Fruit fly (Drosophila melanogaster): ENCODE results near the gene CG17141.

Gene CG17141

dm6 chr3R:22747423-22748090 lies at the start of gene CG17141:
Gene CG17141 (minus strand): TSS chr3R:22747599.
- TF ChIP-seq EcR (GFP tag; optimal IDR thresholded peaks at IDR 0.05): no peak
- no peak for TF ChIP-seq usp (GFP tag; optimal IDR thresholded peaks at IDR 0.05)
- TF ChIP-seq psq (optimal IDR thresholded peaks at IDR 0.05): no peak
- TF ChIP-seq Dll (optimal IDR thresholded peaks at IDR 0.05): no peak
- TF ChIP-seq pan (optimal IDR thresholded peaks at IDR 0.05): no peak
- TF ChIP-seq CG8478 (optimal IDR thresholded peaks at IDR 0.05): no peak

- TF ChIP-seq psq (optimal IDR thresholded peaks at IDR 0.05) (no peak), pan (optimal IDR thresholded peaks at IDR 0.05) (no peak), usp (GFP tag; optimal IDR thresholded peaks at IDR 0.05) (no peak), EcR (GFP tag; optimal IDR thresholded peaks at IDR 0.05) (no peak), Dll (optimal IDR thresholded peaks at IDR 0.05) (no peak), CG8478 (optimal IDR thresholded peaks at IDR 0.05) (no peak)
These were observed 46.6 kb upstream of the CG17141 start for dm6 chr3R:22793953-22794352.

DNA sequence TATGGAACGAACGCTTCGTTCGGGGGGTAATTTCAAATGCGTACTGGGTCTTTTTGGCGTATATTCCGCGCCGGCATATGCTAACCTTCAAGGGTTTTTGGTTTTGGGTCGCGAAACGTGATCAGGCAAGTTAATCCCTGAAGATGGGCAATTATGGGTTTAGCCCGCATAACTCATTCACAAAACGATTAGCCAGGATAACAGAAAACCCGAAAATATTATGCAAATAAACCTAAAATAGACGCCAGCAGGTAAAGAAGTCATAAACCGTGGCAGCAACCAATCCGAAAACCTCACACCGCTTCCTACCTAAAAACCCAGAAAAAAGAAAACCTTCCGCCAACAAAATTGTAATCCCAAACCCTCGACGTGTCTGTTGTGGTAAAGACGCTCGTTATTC lies 41.7 kb upstream of the CG17141 start:
- TF ChIP-seq CG8478 (optimal IDR thresholded peaks at IDR 0.05): no peak
- no peak for TF ChIP-seq EcR (GFP tag; optimal IDR thresholded peaks at IDR 0.05)
- TF ChIP-seq Dll (optimal IDR thresholded peaks at IDR 0.05): no peak
- TF ChIP-seq psq (optimal IDR thresholded peaks at IDR 0.05): no peak
- TF ChIP-seq pan (optimal IDR thresholded peaks at IDR 0.05): no peak
- TF ChIP-seq usp (GFP tag; optimal IDR thresholded peaks at IDR 0.05): no peak

DNA sequence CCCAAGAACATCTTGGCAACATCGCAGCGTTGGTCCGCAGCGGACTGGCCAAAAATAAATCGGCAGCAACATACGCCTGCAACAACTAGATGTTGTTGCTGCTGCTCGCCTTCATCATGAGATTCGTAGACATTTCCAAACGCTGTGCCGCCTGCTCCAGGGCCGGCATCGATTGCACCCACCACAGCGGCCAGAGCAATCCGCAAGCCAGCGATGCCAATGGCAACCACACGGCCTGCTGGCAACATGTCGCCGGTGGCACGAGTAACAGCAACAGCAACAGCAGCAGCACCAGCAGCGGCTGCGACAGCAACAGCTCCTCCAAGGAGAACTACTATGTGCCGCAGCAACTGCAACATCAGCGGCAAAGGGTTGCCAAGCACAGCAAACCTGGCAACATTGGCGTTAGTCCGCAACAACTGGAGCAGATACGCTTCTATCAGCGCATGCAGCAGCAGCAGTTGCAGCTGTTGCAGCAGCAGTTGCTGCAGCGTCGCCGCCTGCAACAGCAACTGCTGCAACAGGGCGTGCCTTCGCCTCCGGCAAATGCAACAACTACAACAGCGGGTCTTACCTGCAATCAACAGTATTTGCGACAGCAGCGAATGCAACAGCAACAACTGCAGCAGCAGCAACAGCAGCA lies 37.4 kb upstream of the CG17141 start:
- TF ChIP-seq EcR (GFP tag; optimal IDR thresholded peaks at IDR 0.05) (no peak), Dll (optimal IDR thresholded peaks at IDR 0.05) (no peak), usp (GFP tag; optimal IDR thresholded peaks at IDR 0.05) (no peak), CG8478 (optimal IDR thresholded peaks at IDR 0.05) (no peak)

dm6 chr3R:22781412-22781811 lies 34.0 kb upstream of the CG17141 start:
- TF ChIP-seq pan (optimal IDR thresholded peaks at IDR 0.05): no peak
- no peak for TF ChIP-seq EcR (GFP tag; optimal IDR thresholded peaks at IDR 0.05)
- no peak for TF ChIP-seq Dll (optimal IDR thresholded peaks at IDR 0.05)
- TF ChIP-seq usp (GFP tag; optimal IDR thresholded peaks at IDR 0.05): no peak
- TF ChIP-seq psq (optimal IDR thresholded peaks at IDR 0.05): no peak

dm6 chr3R:22780135-22780534 lies 32.7 kb upstream of the CG17141 start:
- TF ChIP-seq usp (GFP tag; optimal IDR thresholded peaks at IDR 0.05) (no peak), CG8478 (optimal IDR thresholded peaks at IDR 0.05) (no peak), pan (optimal IDR thresholded peaks at IDR 0.05) (no peak), Dll (optimal IDR thresholded peaks at IDR 0.05) (no peak), EcR (GFP tag; optimal IDR thresholded peaks at IDR 0.05) (no peak), psq (optimal IDR thresholded peaks at IDR 0.05) (no peak)

- no peak for TF ChIP-seq CG8478 (optimal IDR thresholded peaks at IDR 0.05)
- no peak for TF ChIP-seq psq (optimal IDR thresholded peaks at IDR 0.05)
- TF ChIP-seq Dll (optimal IDR thresholded peaks at IDR 0.05): no peak
- TF ChIP-seq pan (optimal IDR thresholded peaks at IDR 0.05): no peak
- no peak for TF ChIP-seq usp (GFP tag; optimal IDR thresholded peaks at IDR 0.05)
- TF ChIP-seq EcR (GFP tag; optimal IDR thresholded peaks at IDR 0.05): no peak
These were observed 29.1 kb upstream of the CG17141 start for dm6 chr3R:22776457-22776856.

dm6 chr3R:22771670-22772069 lies 24.3 kb upstream of the CG17141 start, which contains the start of gene CG43095:
Gene CG43095 (minus strand): TSS chr3R:22771770.
- TF ChIP-seq psq (optimal IDR thresholded peaks at IDR 0.05): no peak
- no peak for TF ChIP-seq pan (optimal IDR thresholded peaks at IDR 0.05)
- TF ChIP-seq EcR (GFP tag; optimal IDR thresholded peaks at IDR 0.05): no peak
- no peak for TF ChIP-seq CG8478 (optimal IDR thresholded peaks at IDR 0.05)
- TF ChIP-seq Dll (optimal IDR thresholded peaks at IDR 0.05): no peak
- TF ChIP-seq usp (GFP tag; optimal IDR thresholded peaks at IDR 0.05): no peak

DNA sequence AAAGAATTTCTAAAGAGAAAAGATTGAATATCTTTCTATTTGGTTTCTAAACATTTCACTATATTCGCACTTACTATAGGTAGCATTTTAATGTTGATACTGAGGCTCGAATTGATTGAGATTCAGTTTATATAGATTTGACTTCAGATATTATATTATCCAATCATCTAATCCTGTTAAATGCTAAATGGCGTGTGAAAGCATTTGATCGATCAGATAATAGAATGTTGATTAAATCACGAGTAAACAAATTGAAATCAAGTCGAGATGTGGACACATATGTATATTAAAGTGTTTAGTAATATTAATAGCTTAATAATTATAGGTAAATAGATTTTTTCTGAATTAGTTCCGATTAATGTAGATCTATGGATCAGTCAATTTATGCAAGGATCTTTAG lies 23.5 kb upstream of the CG17141 start, which contains the start of gene CG43094:
TSS of gene CG43094 (minus strand) at position 101 of the 400 bp plus-strand sequence.
- no peak for TF ChIP-seq psq (optimal IDR thresholded peaks at IDR 0.05)
- no peak for TF ChIP-seq pan (optimal IDR thresholded peaks at IDR 0.05)
- TF ChIP-seq Dll (optimal IDR thresholded peaks at IDR 0.05): no peak
- no peak for TF ChIP-seq CG8478 (optimal IDR thresholded peaks at IDR 0.05)
- no peak for TF ChIP-seq usp (GFP tag; optimal IDR thresholded peaks at IDR 0.05)
- TF ChIP-seq EcR (GFP tag; optimal IDR thresholded peaks at IDR 0.05): no peak

DNA sequence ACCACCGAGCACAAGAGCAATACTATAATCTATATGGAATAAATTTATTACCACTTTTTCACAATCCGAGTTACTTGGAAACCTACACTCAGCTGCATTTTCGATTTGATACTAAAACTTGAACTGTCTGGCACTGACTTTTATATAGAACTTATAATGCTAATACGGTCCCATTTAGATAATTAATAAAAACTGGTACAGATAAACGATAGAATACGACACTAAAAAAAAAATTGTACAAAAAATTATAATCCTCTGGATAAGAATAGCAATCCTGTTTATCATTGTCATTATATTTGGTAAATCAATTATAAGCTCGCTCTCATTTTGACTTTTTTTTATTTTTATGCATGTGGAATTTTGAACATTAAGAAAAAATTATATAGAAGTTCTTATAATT lies 22.8 kb upstream of the CG17141 start, which contains the start of gene CG43093:
TSS of gene CG43093 (minus strand) at position 101 of the 400 bp plus-strand sequence.
- TF ChIP-seq psq (optimal IDR thresholded peaks at IDR 0.05): no peak
- TF ChIP-seq pan (optimal IDR thresholded peaks at IDR 0.05): no peak
- TF ChIP-seq usp (GFP tag; optimal IDR thresholded peaks at IDR 0.05): no peak
- TF ChIP-seq EcR (GFP tag; optimal IDR thresholded peaks at IDR 0.05): no peak
- TF ChIP-seq CG8478 (optimal IDR thresholded peaks at IDR 0.05): no peak
- no peak for TF ChIP-seq Dll (optimal IDR thresholded peaks at IDR 0.05)

dm6 chr3R:22769567-22769966 lies 22.2 kb upstream of the CG17141 start, which contains the start of gene CG43092:
Gene CG43092 (minus strand): TSS chr3R:22769667.
- TF ChIP-seq usp (GFP tag; optimal IDR thresholded peaks at IDR 0.05) (no peak), pan (optimal IDR thresholded peaks at IDR 0.05) (no peak), EcR (GFP tag; optimal IDR thresholded peaks at IDR 0.05) (no peak), Dll (optimal IDR thresholded peaks at IDR 0.05) (no peak), psq (optimal IDR thresholded peaks at IDR 0.05) (no peak), CG8478 (optimal IDR thresholded peaks at IDR 0.05) (no peak)

DNA sequence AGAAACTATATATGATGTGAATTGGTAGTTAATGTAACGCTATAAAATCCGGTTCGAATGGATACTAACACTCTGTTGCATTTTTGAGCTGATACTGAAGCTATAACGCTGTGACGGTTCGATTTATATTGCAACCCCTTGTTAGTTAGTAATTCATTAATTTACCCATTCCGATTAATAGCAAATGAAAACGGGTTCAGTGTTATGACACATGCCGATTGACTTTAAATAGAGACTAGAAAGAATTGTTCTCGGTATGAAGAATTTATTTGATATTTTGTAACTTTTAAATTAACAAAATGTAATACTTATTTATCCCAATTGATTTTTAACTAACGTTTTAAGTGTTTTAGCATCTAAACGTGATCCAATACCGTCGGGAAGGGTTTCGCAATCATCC lies 21.2 kb upstream of the CG17141 start, which contains the start of gene CG43091:
TSS of gene CG43091 (minus strand) at position 101 of the 400 bp plus-strand sequence.
- TF ChIP-seq psq (optimal IDR thresholded peaks at IDR 0.05) (no peak), pan (optimal IDR thresholded peaks at IDR 0.05) (no peak)
